Worm (Caenorhabditis elegans) whole organism, L4 larva: ENCODE data around the gene umps-1.

Experiments
- F10B5.3 ChIP-seq: sonication (generic microtip); optimal IDR thresholded peaks from 2 replicates; lab custom pipeline; 2016; ENCODE audit warnings: mild to moderate bottlenecking, missing genetic modification characterization, missing compliant biosample characterization
- F44E2.7 ChIP-seq: fragments of 200-800 bp; sonication (Bioruptor generic); IDR thresholded peaks from 2 replicates; pipeline ENCODE4 v2.1.2; 2022; ENCODE audit warnings: missing genetic modification characterization, missing compliant biosample characterization
- T26A8.4 ChIP-seq: fragments of 200-800 bp; sonication (Bioruptor generic); IDR thresholded peaks from 2 replicates; pipeline ENCODE4 v1.3.6; 2022; ENCODE audit warnings: missing genetic modification characterization, missing compliant biosample characterization
- ZK546.5 ChIP-seq, 2 experiments: sonication (generic microtip); optimal IDR thresholded peaks; 2 replicates each; lab custom pipeline; 2017; ENCODE audit warnings: missing biosample characterization in 2 of 2, missing genetic modification characterization in 2 of 2
- aha-1 ChIP-seq: fragments of 150-350 bp; peaks from one replicate; lab custom pipeline; 2014; ENCODE audit warnings: missing biosample characterization, missing genetic modification characterization
- arid-1 ChIP-seq: fragments of 200-800 bp; sonication (Bioruptor generic); conservative IDR thresholded peaks from 2 replicates; pipeline ENCODE4 v1.3.6; 2022; ENCODE audit warnings: missing genetic modification reagents, missing genetic modification characterization, missing compliant biosample characterization
- ceh-20 ChIP-seq: fragments of 200-800 bp; sonication (Bioruptor generic); IDR thresholded peaks from 2 replicates; pipeline ENCODE4 v1.3.6; 2022; ENCODE audit warnings: missing genetic modification reagents, missing genetic modification characterization, missing compliant biosample characterization
- ceh-28 ChIP-seq: fragments of 150-350 bp; optimal IDR thresholded peaks from 2 replicates; lab custom pipeline; 2014; ENCODE audit warnings: missing biosample characterization, missing genetic modification reagents, missing genetic modification characterization
- ceh-32 ChIP-seq: sonication (generic microtip); optimal IDR thresholded peaks from 2 replicates; lab custom pipeline; 2016; ENCODE audit warnings: mild to moderate bottlenecking, missing genetic modification characterization, missing compliant biosample characterization; ENCODE audit not compliant: poor library complexity
- ctbp-1 ChIP-seq: fragments of 200-800 bp; sonication (Bioruptor generic); IDR thresholded peaks from 2 replicates; pipeline ENCODE4 v1.3.6; 2022; ENCODE audit warnings: missing genetic modification reagents, missing genetic modification characterization, missing compliant biosample characterization
- daf-19 ChIP-seq: fragments of 200-800 bp; sonication (Bioruptor generic); conservative IDR thresholded peaks from 2 replicates; pipeline ENCODE4 v1.3.6; 2022; ENCODE audit warnings: missing genetic modification characterization, missing compliant biosample characterization
- dmd-6 ChIP-seq: fragments of 200-800 bp; sonication (Bioruptor generic); IDR thresholded peaks from 2 replicates; pipeline ENCODE4 v1.3.6; 2022; ENCODE audit warnings: missing genetic modification reagents, missing genetic modification characterization, missing compliant biosample characterization
- dpl-1 ChIP-seq: fragments of 150-350 bp; optimal IDR thresholded peaks from 2 replicates; lab custom pipeline; 2014; ENCODE audit warnings: missing biosample characterization, missing genetic modification reagents, missing genetic modification characterization
- dve-1 ChIP-seq: sonication (generic microtip); optimal IDR thresholded peaks from 2 replicates; lab custom pipeline; 2017; ENCODE audit warnings: antibody characterized with exemption, mild to moderate bottlenecking, missing genetic modification characterization, missing compliant biosample characterization; ENCODE audit not compliant: insufficient read depth
- egl-43 ChIP-seq: fragments of 200-800 bp; sonication (Bioruptor generic); IDR thresholded peaks from 2 replicates; pipeline ENCODE4 v1.3.6; 2022; ENCODE audit warnings: missing genetic modification reagents, missing genetic modification characterization, missing compliant biosample characterization
- fkh-10 ChIP-seq: fragments of 150-350 bp; optimal IDR thresholded peaks from 2 replicates; lab custom pipeline; 2014; ENCODE audit warnings: missing biosample characterization, missing genetic modification reagents, missing genetic modification characterization
- gei-8 ChIP-seq: fragments of 200-800 bp; sonication (Bioruptor generic); optimal IDR thresholded peaks from 2 replicates; lab custom pipeline; 2018; ENCODE audit warnings: mild to moderate bottlenecking, missing genetic modification characterization, missing compliant biosample characterization
- hif-1 ChIP-seq, 2 experiments: sonication (generic microtip); optimal IDR thresholded peaks; 2 replicates each; lab custom pipeline; 2016 to 2017; ENCODE audit warnings: missing compliant biosample characterization in 2 of 2, missing genetic modification characterization in 2 of 2, missing genetic modification reagents in 2 of 2, missing genotype in 2 of 2, mild to moderate bottlenecking in 1 of 2
- hlh-30 ChIP-seq: sonication (generic microtip); optimal IDR thresholded peaks from 2 replicates; lab custom pipeline; 2017; ENCODE audit warnings: antibody characterized with exemption, mild to moderate bottlenecking, missing genetic modification characterization, missing compliant biosample characterization; ENCODE audit not compliant: insufficient read depth
- hmg-1.1 ChIP-seq: fragments of 200-800 bp; sonication (Bioruptor generic); IDR thresholded peaks from 2 replicates; pipeline ENCODE4 v1.3.6; 2022; ENCODE audit warnings: missing genetic modification reagents, missing genetic modification characterization, missing compliant biosample characterization
- jun-1 ChIP-seq: fragments of 150-350 bp; optimal IDR thresholded peaks from 2 replicates; lab custom pipeline; 2014; ENCODE audit warnings: missing biosample characterization, missing genetic modification reagents, missing genetic modification characterization
- lin-13 ChIP-seq: fragments of 150-350 bp; optimal IDR thresholded peaks from 2 replicates; lab custom pipeline; 2014; ENCODE audit warnings: missing biosample characterization, missing genetic modification reagents, missing genetic modification characterization
- lin-15B ChIP-seq: fragments of 150-350 bp; sonication (generic microtip); optimal IDR thresholded peaks from 3 replicates; lab custom pipeline; 2014; ENCODE audit warnings: missing biosample characterization, missing genetic modification characterization
- lsy-2 ChIP-seq, 2 experiments: fragments of 150-350 bp in 1 of 2; sonication (generic microtip) in 1 of 2; optimal IDR thresholded peaks; 2 replicates each; lab custom pipeline; 2014 to 2017; ENCODE audit warnings: missing biosample characterization in 2 of 2, missing genetic modification characterization in 2 of 2
- mdl-1 ChIP-seq, 2 experiments: fragments of 150-350 bp in 1 of 2; sonication (generic microtip) in 1 of 2; optimal IDR thresholded peaks; 2 replicates each; lab custom pipeline; 2014 to 2017; ENCODE audit warnings: missing biosample characterization in 2 of 2, missing genetic modification characterization in 2 of 2
- mep-1 ChIP-seq: fragments of 150-350 bp; sonication (generic microtip); optimal IDR thresholded peaks from 3 replicates; lab custom pipeline; 2014; ENCODE audit warnings: missing biosample characterization, missing genetic modification characterization
- mes-2 ChIP-seq: sonication (generic microtip); optimal IDR thresholded peaks from 2 replicates; lab custom pipeline; 2016; ENCODE audit warnings: missing genotype, mild to moderate bottlenecking, missing genetic modification characterization, missing compliant biosample characterization; ENCODE audit not compliant: poor library complexity, severe bottlenecking
- mxl-3 ChIP-seq: fragments of 200-800 bp; sonication (Bioruptor generic); optimal IDR thresholded peaks from 2 replicates; lab custom pipeline; 2018; ENCODE audit warnings: mild to moderate bottlenecking, missing genetic modification characterization, missing compliant biosample characterization
- nhr-6 ChIP-seq: fragments of 150-350 bp; optimal IDR thresholded peaks from 2 replicates; lab custom pipeline; 2014; ENCODE audit warnings: missing biosample characterization, missing genetic modification characterization
- pha-4 ChIP-seq, 2 experiments: fragments of 150-350 bp in 1 of 2; fragments of 200-800 bp in 1 of 2; sonication (Bioruptor generic) in 1 of 2; IDR thresholded peaks in 1 of 2; optimal IDR thresholded peaks in 1 of 2; 2 replicates each; pipeline versions ENCODE4 v1.3.6 to Lab custom; 2014 to 2022; ENCODE audit warnings: missing genetic modification characterization in 2 of 2, missing genetic modification reagents in 2 of 2, missing biosample characterization in 1 of 2, missing compliant biosample characterization in 1 of 2
- rbr-2 ChIP-seq: sonication (generic microtip); optimal IDR thresholded peaks from 2 replicates; lab custom pipeline; 2016; ENCODE audit warnings: missing genotype, missing genetic modification characterization, missing compliant biosample characterization
- saeg-2 ChIP-seq: fragments of 200-800 bp; sonication (Bioruptor generic); IDR thresholded peaks from 2 replicates; pipeline ENCODE4 v1.3.6; 2022; ENCODE audit warnings: missing genetic modification reagents, missing genetic modification characterization, missing compliant biosample characterization
- set-16 ChIP-seq: fragments of 200-800 bp; sonication (Bioruptor generic); IDR thresholded peaks from 2 replicates; pipeline ENCODE4 v1.3.6; 2022; ENCODE audit warnings: missing genetic modification reagents, missing genetic modification characterization, missing compliant biosample characterization
- unc-62 ChIP-seq, 3 experiments: fragments of 150-350 bp in 1 of 3; sonication (generic microtip); optimal IDR thresholded peaks in 2 of 3; peaks in 1 of 3; 1 replicate in 1 of 3; 2 replicates in 2 of 3; lab custom pipeline; 2014 to 2017; ENCODE audit warnings: missing biosample characterization in 3 of 3, missing genetic modification characterization in 3 of 3, missing genetic modification reagents in 3 of 3, missing genotype in 1 of 3
- vab-7 ChIP-seq: fragments of 200-800 bp; sonication (Bioruptor generic); IDR thresholded peaks from 2 replicates; pipeline ENCODE4 v1.3.6; 2022; ENCODE audit warnings: missing genetic modification reagents, missing genetic modification characterization, missing compliant biosample characterization
- ztf-11 ChIP-seq: fragments of 150-350 bp; optimal IDR thresholded peaks from 2 replicates; lab custom pipeline; 2014; ENCODE audit warnings: missing biosample characterization, missing genetic modification characterization

Gene umps-1

DNA sequence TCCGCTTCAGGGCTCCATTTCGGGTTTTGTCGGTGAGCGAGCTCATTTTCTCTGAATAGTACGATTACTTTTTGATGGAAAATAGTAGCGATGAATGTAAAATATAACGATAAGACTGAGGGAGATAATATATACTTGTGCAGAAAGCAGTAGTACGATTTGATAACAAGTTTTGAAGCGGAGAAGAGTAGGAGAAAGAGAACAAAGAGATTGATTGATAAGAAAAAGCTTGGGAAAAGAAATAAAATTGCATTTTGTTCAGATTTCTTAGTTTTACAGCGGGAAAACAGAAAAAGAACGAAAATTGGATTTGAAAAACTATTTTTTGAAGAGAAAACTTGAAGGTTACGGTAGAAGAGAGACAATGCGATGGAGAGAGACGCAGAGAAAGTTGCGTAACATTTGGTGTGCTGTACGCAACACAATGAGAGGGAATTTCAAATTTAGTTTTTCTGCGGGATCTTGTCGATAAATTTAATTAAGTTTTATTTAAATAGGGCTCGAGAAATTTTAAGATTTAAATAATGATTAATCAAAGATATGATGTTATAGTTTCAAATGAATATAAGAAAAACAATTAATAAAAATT is at the start of gene umps-1 (continued):
- no peak for TF ChIP-seq gei-8 (GFP tag; lab: Kevin White, UChicago)
- no peak for TF ChIP-seq ceh-28 (tag; lab: Kevin White, UChicago)
- no peak for TF ChIP-seq unc-62 (GFP tag; optimal IDR thresholded peaks at IDR 0.05 in 1 of 2; lab: Kevin White, UChicago)
- TF ChIP-seq unc-62 (tag; optimal IDR thresholded peaks at IDR 0.05; lab: Kevin White, UChicago): no peak
- TF ChIP-seq F44E2.7 (GFP tag; lab: Robert Waterston, UW): no peak
- TF ChIP-seq hlh-30 (tag; lab: Kevin White, UChicago): peak; percentile 64
- TF ChIP-seq lin-15B: no peak
- no peak for TF ChIP-seq T26A8.4 (GFP tag; lab: Robert Waterston, UW)
- peak; percentile 60 for TF ChIP-seq dve-1 (tag; lab: Kevin White, UChicago)
- peak; percentile 98 for TF ChIP-seq dpl-1
- no peak for TF ChIP-seq ceh-20
- TF ChIP-seq ceh-32 (tag; lab: Kevin White, UChicago): no peak
- no peak for TF ChIP-seq ZK546.5 (tag; optimal IDR thresholded peaks at IDR 0.05; lab: Kevin White, UChicago)
- TF ChIP-seq nhr-6 (tag; lab: Kevin White, UChicago): peak; percentile 59

- TF ChIP-seq daf-19 (GFP tag; lab: Robert Waterston, UW): no peak
- no peak for TF ChIP-seq ctbp-1
- TF ChIP-seq dmd-6: no peak
- no peak for TF ChIP-seq arid-1
- no peak for TF ChIP-seq saeg-2 (GFP tag; lab: Robert Waterston, UW)
- no peak for TF ChIP-seq lin-13 (GFP tag; lab: Kevin White, UChicago)
- TF ChIP-seq jun-1: no peak
- no peak for TF ChIP-seq hif-1 (tag; optimal IDR thresholded peaks at IDR 0.05; lab: Kevin White, UChicago)
- TF ChIP-seq mes-2 (tag; lab: Kevin White, UChicago): no peak
- no peak for TF ChIP-seq gei-8 (GFP tag; lab: Kevin White, UChicago)
These were observed 47.5 kb upstream of the umps-1 start, which contains the start of the genes M03C11.3 and chl-1 for ce11 chrIII:10404918-10405317. M03C11.3 (plus strand) TSS chrIII:10405070. chl-1 (minus strand) TSS chrIII:10405240.

- TF ChIP-seq hmg-1.1 (GFP tag; lab: Robert Waterston, UW) (peak; percentile 60; the same call in 1 of the 2 replicates), rbr-2 (tag; lab: Kevin White, UChicago) (peak; percentile 8), fkh-10 (GFP tag; lab: Kevin White, UChicago) (peak; percentile 38), mdl-1 (tag; optimal IDR thresholded peaks at IDR 0.05; lab: Kevin White, UChicago) (peak in 1 of 2 experiments; percentile 68), mep-1 (peak; percentile 35), lsy-2 (tag; optimal IDR thresholded peaks at IDR 0.05; lab: Kevin White, UChicago) (peak in 1 of 2 experiments; percentile 26), mxl-3 (GFP tag; lab: Kevin White, UChicago) (no peak), ztf-11 (tag; lab: Kevin White, UChicago) (no peak), unc-62 (GFP tag; optimal IDR thresholded peaks at IDR 0.05 in 1 of 2; lab: Kevin White, UChicago) (peak in 1 of 2 experiments; percentile 47), unc-62 (tag; optimal IDR thresholded peaks at IDR 0.05; lab: Kevin White, UChicago) (no peak), hlh-30 (tag; lab: Kevin White, UChicago) (peak; percentile 50), mes-2 (tag; lab: Kevin White, UChicago) (peak; percentile 21), aha-1 (tag; lab: Kevin White, UChicago) (peak; percentile 82), pha-4 (GFP tag; IDR thresholded peaks at IDR 0.05; lab: Robert Waterston, UW) (no peak; the same call in 1 of the 2 replicates), pha-4 (tag; optimal IDR thresholded peaks at IDR 0.05; lab: Kevin White, UChicago) (no peak), vab-7 (0 out of 2 replicates have a peak, but pooled peaks have one; percentile 39), F10B5.3 (tag; lab: Kevin White, UChicago) (no peak), egl-43 (GFP tag; lab: Robert Waterston, UW) (0 out of 2 replicates have a peak, but pooled peaks have one; percentile 20), set-16 (GFP tag; lab: Robert Waterston, UW) (peak; percentile 20; the same call in 1 of the 2 replicates)
- TF ChIP-seq, all 104 proteins: peak for 13
These were observed 41.5 kb upstream of the umps-1 start for ce11 chrIII:10398919-10399318.
